Worm (Caenorhabditis elegans) whole organism, L3 larva: ENCODE measurements around the gene srbc-65.
"Not testable (repeated sequence)": the region's sequence is repeated elsewhere in the genome, so short reads cannot be mapped to it uniquely, and the experiment has no call there.

Source experiments
- ceh-16 ChIP-seq: sonication (generic microtip); optimal IDR thresholded peaks from 2 replicates; lab custom pipeline; 2017; ENCODE audit warnings: missing biosample characterization, missing genetic modification characterization
- ceh-28 ChIP-seq: fragments of 150-350 bp; optimal IDR thresholded peaks from 2 replicates; lab custom pipeline; 2014; ENCODE audit warnings: missing biosample characterization, missing genetic modification reagents, missing genetic modification characterization
- ceh-82 ChIP-seq: fragments of 150-350 bp; optimal IDR thresholded peaks from 2 replicates; lab custom pipeline; 2014; ENCODE audit warnings: missing biosample characterization, missing genetic modification characterization
- daf-12 ChIP-seq: fragments of 150-350 bp; optimal IDR thresholded peaks from 2 replicates; lab custom pipeline; 2014; ENCODE audit warnings: missing biosample characterization, missing genetic modification reagents, missing genetic modification characterization
- egl-5 ChIP-seq: fragments of 150-350 bp; optimal IDR thresholded peaks from 2 replicates; lab custom pipeline; 2017; ENCODE audit warnings: missing biosample characterization, missing genetic modification reagents, missing genetic modification characterization, inconsistent platforms
- elt-2 ChIP-seq: sonication (generic microtip); optimal IDR thresholded peaks from 2 replicates; lab custom pipeline; 2016; ENCODE audit warnings: missing genetic modification reagents, mild to moderate bottlenecking, missing genetic modification characterization, missing compliant biosample characterization
- eor-1 ChIP-seq, 2 experiments: fragments of 150-350 bp; optimal IDR thresholded peaks; 2 replicates each; lab custom pipeline; 2014 to 2018; ENCODE audit warnings: missing biosample characterization in 2 of 2, missing genetic modification characterization in 2 of 2
- fkh-2 ChIP-seq: fragments of 150-350 bp; optimal IDR thresholded peaks from 2 replicates; lab custom pipeline; 2014; ENCODE audit warnings: missing biosample characterization, missing genetic modification reagents, missing genetic modification characterization
- hmg-11 ChIP-seq: sonication (generic microtip); optimal IDR thresholded peaks from 2 replicates; lab custom pipeline; 2016; ENCODE audit warnings: missing genetic modification characterization, missing compliant biosample characterization
- jun-1 ChIP-seq: fragments of 150-350 bp; optimal IDR thresholded peaks from 2 replicates; lab custom pipeline; 2014; ENCODE audit warnings: missing biosample characterization, missing genetic modification reagents, missing genetic modification characterization
- lin-15B ChIP-seq: fragments of 150-350 bp; optimal IDR thresholded peaks from 2 replicates; lab custom pipeline; 2014; ENCODE audit warnings: missing biosample characterization, missing genetic modification characterization
- lin-39 ChIP-seq: fragments of 150-350 bp; optimal IDR thresholded peaks from 2 replicates; lab custom pipeline; 2018; ENCODE audit warnings: missing biosample characterization, missing genetic modification reagents, missing genetic modification characterization
- lsy-12 ChIP-seq: sonication (generic microtip); optimal IDR thresholded peaks from 2 replicates; lab custom pipeline; 2016; ENCODE audit warnings: mild to moderate bottlenecking, missing genetic modification characterization, missing compliant biosample characterization
- mdl-1 ChIP-seq: fragments of 150-350 bp; optimal IDR thresholded peaks from 2 replicates; lab custom pipeline; 2014; ENCODE audit warnings: missing biosample characterization, missing genetic modification characterization
- mml-1 ChIP-seq: fragments of 150-350 bp; sonication (generic microtip); optimal IDR thresholded peaks from 3 replicates; lab custom pipeline; 2014; ENCODE audit warnings: missing biosample characterization, missing genetic modification characterization
- nfya-1 ChIP-seq: sonication (generic microtip); optimal IDR thresholded peaks from 2 replicates; lab custom pipeline; 2017; ENCODE audit warnings: missing genetic modification characterization, mild to moderate bottlenecking, missing compliant biosample characterization, antibody characterized with exemption, moderate library complexity; ENCODE audit not compliant: insufficient read depth
- nhr-12 ChIP-seq: fragments of 150-350 bp; optimal IDR thresholded peaks from 2 replicates; lab custom pipeline; 2014; ENCODE audit warnings: missing biosample characterization, missing genetic modification characterization
- nhr-23 ChIP-seq: fragments of 150-350 bp; optimal IDR thresholded peaks from 2 replicates; lab custom pipeline; 2014; ENCODE audit warnings: missing biosample characterization, missing genetic modification reagents, missing genetic modification characterization
- nhr-28 ChIP-seq: fragments of 150-350 bp; optimal IDR thresholded peaks from 2 replicates; lab custom pipeline; 2014; ENCODE audit warnings: missing biosample characterization, missing genetic modification characterization
- nhr-76 ChIP-seq: fragments of 150-350 bp; sonication (generic microtip); optimal IDR thresholded peaks from 5 replicates; lab custom pipeline; 2014; ENCODE audit warnings: missing biosample characterization, missing genetic modification characterization
- nhr-77 ChIP-seq: fragments of 150-350 bp; optimal IDR thresholded peaks from 2 replicates; lab custom pipeline; 2014; ENCODE audit warnings: missing biosample characterization, missing genetic modification characterization
- pha-4 ChIP-seq: fragments of 150-350 bp; optimal IDR thresholded peaks from 2 replicates; lab custom pipeline; 2014; ENCODE audit warnings: missing biosample characterization, missing genetic modification reagents, missing genetic modification characterization
- pqm-1 ChIP-seq: fragments of 150-350 bp; optimal IDR thresholded peaks from 2 replicates; lab custom pipeline; 2017; ENCODE audit warnings: missing biosample characterization, missing genetic modification characterization, inconsistent platforms
- sea-2 ChIP-seq: fragments of 150-350 bp; sonication (generic microtip); optimal IDR thresholded peaks from 4 replicates; lab custom pipeline; 2014; ENCODE audit warnings: missing biosample characterization, missing genetic modification reagents, missing genetic modification characterization
- snpc-4 ChIP-seq: fragments of 150-350 bp; optimal IDR thresholded peaks from 2 replicates; lab custom pipeline; 2014; ENCODE audit warnings: missing biosample characterization, missing genetic modification characterization
- tbx-2 ChIP-seq: sonication (generic microtip); optimal IDR thresholded peaks from 2 replicates; lab custom pipeline; 2016; ENCODE audit warnings: mild to moderate bottlenecking, missing genetic modification characterization, missing compliant biosample characterization
- unc-62 ChIP-seq: fragments of 150-350 bp; sonication (generic microtip); optimal IDR thresholded peaks from 4 replicates; lab custom pipeline; 2014; ENCODE audit warnings: missing biosample characterization, missing genetic modification reagents, missing genetic modification characterization
- ztf-11 ChIP-seq: fragments of 150-350 bp; optimal IDR thresholded peaks from 2 replicates; lab custom pipeline; 2014; ENCODE audit warnings: missing biosample characterization, missing genetic modification characterization
- ztf-4 ChIP-seq: fragments of 150-350 bp; optimal IDR thresholded peaks from 2 replicates; lab custom pipeline; 2014; ENCODE audit warnings: missing biosample characterization, missing genetic modification characterization

The srbc-65 gene

DNA sequence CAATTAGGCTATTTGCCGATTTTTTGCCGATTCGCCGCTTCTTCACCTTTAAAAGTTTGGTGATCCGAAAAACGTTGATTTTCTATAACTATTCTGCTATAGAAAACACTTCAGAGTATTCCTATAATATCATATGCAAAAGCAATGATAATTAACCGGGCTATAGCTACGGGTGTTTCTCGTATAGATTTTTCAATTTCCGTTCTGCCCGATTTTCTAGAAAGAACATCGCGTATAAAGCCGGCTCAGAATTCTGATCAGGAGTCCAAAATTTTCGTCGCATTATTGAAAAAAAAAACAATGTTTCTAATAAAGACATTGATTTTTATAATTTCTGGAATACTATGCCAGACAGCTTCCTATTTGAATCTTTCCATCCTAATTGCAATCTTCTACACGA is at the start of gene srbc-65:
srbc-65 (plus strand) TSS at position 301 of the 400 bp plus-strand sequence.
- TF ChIP-seq ztf-4 (tag; lab: Kevin White, UChicago) (no peak), nhr-23 (tag; lab: Kevin White, UChicago) (no peak), ceh-28 (tag; lab: Kevin White, UChicago) (no peak), pqm-1 (tag; lab: Kevin White, UChicago) (no peak), unc-62 (no peak), nhr-77 (tag; lab: Kevin White, UChicago) (no peak), nfya-1 (tag; lab: Kevin White, UChicago) (no peak), lsy-12 (tag; lab: Kevin White, UChicago) (no peak), ceh-82 (tag; lab: Kevin White, UChicago) (no peak), mdl-1 (tag; lab: Kevin White, UChicago) (no peak), fkh-2 (tag; lab: Kevin White, UChicago) (no peak), daf-12 (tag; lab: Kevin White, UChicago) (no peak), nhr-12 (tag; lab: Kevin White, UChicago) (no peak), hmg-11 (tag; lab: Kevin White, UChicago) (no peak)

DNA sequence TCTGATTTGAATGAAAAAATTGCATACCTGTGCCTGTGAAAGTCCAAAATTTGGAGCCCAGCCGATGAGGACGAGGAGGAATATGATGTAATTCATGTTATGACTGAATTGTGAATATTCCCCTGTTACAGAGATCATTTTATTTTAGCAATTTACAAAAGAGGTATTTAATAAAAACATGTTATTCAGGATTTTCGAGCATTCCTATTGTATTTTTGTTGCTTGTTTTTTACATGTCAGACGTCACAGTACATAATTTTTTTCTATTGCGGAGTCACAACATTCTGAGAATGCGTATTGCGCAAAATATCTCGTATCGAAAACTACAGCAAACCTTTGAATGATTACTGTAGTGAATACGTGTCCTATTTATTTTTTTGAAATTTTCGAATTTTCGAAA is 47.6 kb upstream of the srbc-65 start, which contains the start of gene F36D3.14:
F36D3.14 (minus strand) TSS at position 101 of the 400 bp plus-strand sequence.
- no peak for TF ChIP-seq nhr-76
- no peak for TF ChIP-seq hmg-11 (tag; lab: Kevin White, UChicago)
- TF ChIP-seq lin-39: no peak
- TF ChIP-seq sea-2: no peak
- TF ChIP-seq tbx-2 (tag; lab: Kevin White, UChicago): no peak
- no peak for TF ChIP-seq jun-1
- no peak for TF ChIP-seq mml-1 (tag; lab: Kevin White, UChicago)
- no peak for TF ChIP-seq snpc-4 (tag; lab: Kevin White, UChicago)
- TF ChIP-seq elt-2 (tag; lab: Kevin White, UChicago): no peak
- TF ChIP-seq mdl-1 (tag; lab: Kevin White, UChicago): no peak
- TF ChIP-seq nhr-12 (tag; lab: Kevin White, UChicago): no peak
- TF ChIP-seq ztf-11 (tag; lab: Kevin White, UChicago): no peak

DNA sequence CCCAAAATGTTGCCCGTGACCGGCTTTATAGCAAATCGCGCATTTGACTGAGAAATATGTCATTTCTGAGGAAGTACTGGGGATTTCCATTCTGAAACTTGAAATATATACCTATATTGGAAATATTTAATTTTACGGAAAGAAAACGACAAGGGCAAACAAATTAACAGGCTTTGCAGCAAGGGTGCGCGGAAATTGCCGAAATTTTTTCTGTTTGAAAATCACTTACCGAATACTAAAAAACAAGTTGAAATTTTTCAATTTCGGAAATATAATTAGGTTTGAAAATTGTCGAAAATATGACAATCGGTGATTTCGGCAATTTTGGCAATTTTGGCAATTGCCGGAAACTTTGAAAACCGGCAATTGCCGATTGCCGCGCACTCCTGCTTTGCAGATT is 45.0 kb upstream of the srbc-65 start, which contains the start of gene nhr-54:
nhr-54 (minus strand) TSS at position 101 of the 400 bp plus-strand sequence.
- TF ChIP-seq ztf-11 (tag; lab: Kevin White, UChicago): no peak

DNA sequence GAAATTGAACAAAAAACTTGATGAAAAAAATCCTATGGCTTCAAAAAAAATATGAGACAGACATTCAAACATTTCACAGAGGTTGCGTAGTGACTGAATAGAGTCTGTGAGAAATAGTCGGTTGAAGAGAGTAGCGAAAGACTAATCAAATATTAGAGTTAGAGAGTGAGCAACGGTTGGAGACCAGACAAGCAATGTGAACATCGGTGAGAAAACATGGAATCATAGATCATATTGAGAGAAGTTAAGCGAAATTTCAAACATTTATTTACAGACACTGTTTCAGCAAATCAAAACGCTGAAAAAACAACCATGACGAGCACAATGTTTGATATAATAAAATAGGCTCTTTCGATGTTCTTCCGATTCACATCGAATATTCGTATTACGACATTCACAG is 44.1 kb upstream of the srbc-65 start:
- TF ChIP-seq ztf-11 (tag; lab: Kevin White, UChicago) (no peak), pha-4 (tag; lab: Kevin White, UChicago) (peak; percentile 49)

DNA sequence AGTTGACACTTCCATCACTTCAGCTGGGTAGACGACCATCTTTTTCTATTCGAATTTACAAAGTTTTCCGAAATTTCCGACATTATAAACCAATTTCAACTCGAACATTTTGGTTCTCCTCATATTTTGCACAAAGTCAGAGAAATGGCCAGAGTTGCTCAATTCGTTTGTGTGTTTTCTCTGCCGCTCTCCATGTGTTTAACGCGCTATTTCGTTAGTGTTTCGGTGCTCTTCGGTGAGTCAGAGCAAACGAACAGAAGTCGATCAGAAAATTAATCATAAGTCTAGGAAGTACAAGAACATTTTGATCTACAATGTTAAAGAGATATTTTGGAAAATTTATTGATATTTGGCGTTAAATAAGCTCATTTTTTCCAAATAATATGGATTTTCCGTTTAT is 42.1 kb upstream of the srbc-65 start, which contains the start of gene srr-3:
srr-3 (minus strand) TSS at position 101 of the 400 bp plus-strand sequence.
- TF ChIP-seq nhr-23 (tag; lab: Kevin White, UChicago): no peak
- no peak for TF ChIP-seq nhr-12 (tag; lab: Kevin White, UChicago)

DNA sequence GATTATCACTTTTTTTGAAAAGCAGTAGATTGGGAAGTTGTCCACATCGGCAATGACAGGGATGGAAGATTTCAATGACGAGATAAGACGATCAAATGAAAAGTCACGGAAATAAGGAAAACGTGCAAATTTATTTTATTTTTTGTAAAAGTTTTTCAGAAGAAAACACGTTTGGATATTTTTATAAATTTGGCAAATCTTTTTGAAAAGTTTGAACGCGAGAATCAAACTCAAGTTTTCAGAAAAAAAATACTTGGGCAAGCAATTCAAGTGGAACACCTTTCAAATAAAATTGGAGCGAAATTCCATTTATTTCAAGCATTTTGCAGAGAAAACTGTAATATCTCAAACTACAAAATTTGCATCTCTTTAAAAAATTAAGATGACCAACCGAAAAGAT is 35.6 kb upstream of the srbc-65 start, which contains the start of gene F36D3.5:
F36D3.5 (minus strand) TSS at position 101 of the 400 bp plus-strand sequence.
- TF ChIP-seq unc-62; eor-1 (tag; optimal IDR thresholded peaks at IDR 0.05; lab: Kevin White, UChicago); lin-15B: not testable (repeated sequence)

DNA sequence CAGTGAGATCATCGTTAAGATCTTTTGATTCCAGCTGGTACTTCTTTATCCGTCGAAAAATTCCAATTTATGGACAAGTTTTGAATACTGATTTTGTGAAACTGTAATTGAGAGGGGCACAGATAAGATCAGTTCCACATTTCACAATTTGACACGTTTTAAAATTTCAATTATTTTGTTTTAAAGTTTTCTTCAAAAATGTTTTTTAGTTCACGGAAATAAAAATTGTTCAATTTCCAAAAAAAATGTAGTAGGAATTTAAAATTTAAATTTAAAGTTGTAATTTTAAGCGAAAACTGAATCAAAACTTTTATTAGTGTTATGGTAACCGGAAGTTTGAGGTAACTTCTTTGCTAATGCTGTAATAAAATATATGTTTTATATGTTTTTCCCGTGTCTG is 33.2 kb upstream of the srbc-65 start, which contains the start of gene F36D3.4:
F36D3.4 (minus strand) TSS at position 101 of the 400 bp plus-strand sequence.
- TF ChIP-seq fkh-2 (tag; lab: Kevin White, UChicago) (no peak), nhr-28 (no peak), nhr-76 (no peak), ceh-16 (tag; lab: Kevin White, UChicago) (no peak), egl-5 (tag; lab: Kevin White, UChicago) (no peak), lsy-12 (tag; lab: Kevin White, UChicago) (no peak)
